Fruit fly (Drosophila melanogaster) whole organism, embryonic: Measurements from ENCODE around the gene kat80.

Experiments
- B-H2 ChIP-seq: fragments of 200-800 bp; sonication (Bioruptor generic); optimal IDR thresholded peaks from 2 replicates; lab custom pipeline; 2018; ENCODE audit warnings: missing biosample characterization, mild to moderate bottlenecking, missing genetic modification characterization
- Blimp-1 ChIP-seq: fragments of 200-800 bp; sonication (Bioruptor generic); optimal IDR thresholded peaks from 3 replicates; lab custom pipeline; 2018; ENCODE audit warnings: missing biosample characterization, missing genetic modification characterization, mild to moderate bottlenecking, moderate library complexity, missing genetic modification reagents
- C15 ChIP-seq: fragments of 200-800 bp; sonication (Bioruptor generic); IDR thresholded peaks from 3 replicates; pipeline ENCODE4 v1.3.6; 2022; ENCODE audit warnings: missing biosample characterization, missing genetic modification characterization
- CG10209 ChIP-seq: fragments of 200-800 bp; sonication (Bioruptor generic); optimal IDR thresholded peaks from 3 replicates; lab custom pipeline; 2017; ENCODE audit warnings: missing biosample characterization, mild to moderate bottlenecking, missing genetic modification characterization, missing genetic modification reagents
- CG10274 ChIP-seq: fragments of 200-800 bp; sonication (Bioruptor generic); optimal IDR thresholded peaks from 3 replicates; lab custom pipeline; 2017; ENCODE audit warnings: missing biosample characterization, mild to moderate bottlenecking, missing genetic modification characterization
- CG10366 ChIP-seq: fragments of 200-800 bp; sonication (Bioruptor generic); IDR thresholded peaks from 2 replicates; pipeline ENCODE4 v1.3.6; 2022; ENCODE audit warnings: missing biosample characterization, missing genetic modification characterization
- CG10543 ChIP-seq: fragments of 200-800 bp; sonication (Bioruptor generic); optimal IDR thresholded peaks from 3 replicates; lab custom pipeline; 2017; ENCODE audit warnings: missing biosample characterization, mild to moderate bottlenecking, missing genetic modification characterization, moderate library complexity
- CG10654 ChIP-seq: fragments of 200-800 bp; sonication (Bioruptor generic); optimal IDR thresholded peaks from 2 replicates; lab custom pipeline; 2016; ENCODE audit warnings: missing biosample characterization, missing genetic modification characterization
- CG11695 ChIP-seq: fragments of 200-800 bp; sonication (Bioruptor generic); IDR thresholded peaks from 3 replicates; pipeline ENCODE4 v1.3.6; 2022; ENCODE audit warnings: missing biosample characterization, missing genetic modification characterization
- CG13894 ChIP-seq: fragments of 200-800 bp; sonication (Bioruptor generic); optimal IDR thresholded peaks from 3 replicates; lab custom pipeline; 2018; ENCODE audit warnings: missing biosample characterization, mild to moderate bottlenecking, missing genetic modification characterization, moderate library complexity
- CG14441 ChIP-seq: fragments of 200-800 bp; sonication (Bioruptor generic); IDR thresholded peaks from 2 replicates; pipeline ENCODE4 v1.3.6; 2022; ENCODE audit warnings: missing biosample characterization, missing genetic modification characterization
- CG14965 ChIP-seq: fragments of 200-800 bp; sonication (Bioruptor generic); optimal IDR thresholded peaks from 2 replicates; lab custom pipeline; 2016; ENCODE audit warnings: missing biosample characterization, missing genetic modification characterization, borderline replicate concordance
- CG15696 ChIP-seq: fragments of 200-800 bp; sonication (Bioruptor generic); optimal IDR thresholded peaks from 2 replicates; lab custom pipeline; 2019; ENCODE audit warnings: missing biosample characterization, mild to moderate bottlenecking, missing genetic modification characterization, moderate library complexity
- CG17359 ChIP-seq: fragments of 200-800 bp; sonication (Bioruptor generic); optimal IDR thresholded peaks from 3 replicates; lab custom pipeline; 2018; ENCODE audit warnings: missing biosample characterization, mild to moderate bottlenecking, missing genetic modification characterization, moderate library complexity
- CG17385 ChIP-seq: fragments of 200-800 bp; sonication (Bioruptor generic); optimal IDR thresholded peaks from 3 replicates; lab custom pipeline; 2018; ENCODE audit warnings: missing biosample characterization, mild to moderate bottlenecking, missing genetic modification characterization
- CG17568 ChIP-seq: fragments of 200-800 bp; sonication (Bioruptor generic); optimal IDR thresholded peaks from 2 replicates; lab custom pipeline; 2018; ENCODE audit warnings: missing biosample characterization, mild to moderate bottlenecking, missing genetic modification characterization, moderate library complexity
- CG18262 ChIP-seq: fragments of 200-800 bp; optimal IDR thresholded peaks from 3 replicates; lab custom pipeline; 2019; ENCODE audit warnings: missing biosample characterization, mild to moderate bottlenecking, missing genetic modification characterization, moderate library complexity
- CG2875 ChIP-seq: fragments of 200-800 bp; sonication (Bioruptor generic); optimal IDR thresholded peaks from 2 replicates; lab custom pipeline; 2017; ENCODE audit warnings: missing biosample characterization, mild to moderate bottlenecking, missing genetic modification characterization, missing genetic modification reagents
- CG30020 ChIP-seq: fragments of 200-800 bp; optimal IDR thresholded peaks from 2 replicates; lab custom pipeline; 2019; ENCODE audit warnings: missing biosample characterization, mild to moderate bottlenecking, missing genetic modification characterization, moderate library complexity
- CG3065 ChIP-seq: fragments of 200-800 bp; sonication (Bioruptor generic); optimal IDR thresholded peaks from 2 replicates; lab custom pipeline; 2016; ENCODE audit warnings: missing biosample characterization, missing genetic modification characterization
- CG3281 ChIP-seq: fragments of 200-800 bp; sonication (Bioruptor generic); optimal IDR thresholded peaks from 3 replicates; lab custom pipeline; 2017; ENCODE audit warnings: missing biosample characterization, mild to moderate bottlenecking, missing genetic modification characterization
- CG33557 ChIP-seq: fragments of 200-800 bp; sonication (Bioruptor generic); optimal IDR thresholded peaks from 2 replicates; lab custom pipeline; 2019; ENCODE audit warnings: missing biosample characterization, mild to moderate bottlenecking, missing genetic modification characterization, moderate library complexity
- CG3838 ChIP-seq: fragments of 200-800 bp; sonication (Bioruptor generic); optimal IDR thresholded peaks from 3 replicates; lab custom pipeline; 2016; ENCODE audit warnings: missing biosample characterization, missing genetic modification characterization
- CG42726 ChIP-seq: fragments of 200-800 bp; sonication (Bioruptor generic); IDR thresholded peaks from 2 replicates; pipeline ENCODE4 v1.3.6; 2022; ENCODE audit warnings: missing biosample characterization, missing genetic modification characterization; ENCODE audit not compliant: partially characterized antibody
- CG4328 ChIP-seq: fragments of 200-800 bp; sonication (Bioruptor generic); optimal IDR thresholded peaks from 3 replicates; lab custom pipeline; 2017; ENCODE audit warnings: missing biosample characterization, missing genetic modification reagents, missing genetic modification characterization
- CG4424 ChIP-seq: fragments of 200-800 bp; sonication (Bioruptor generic); optimal IDR thresholded peaks from 3 replicates; lab custom pipeline; 2016; ENCODE audit warnings: missing biosample characterization, missing genetic modification characterization
- CG5245 ChIP-seq: fragments of 200-800 bp; sonication (Bioruptor generic); optimal IDR thresholded peaks from 3 replicates; lab custom pipeline; 2016; ENCODE audit warnings: missing biosample characterization, missing genetic modification characterization
- CG9727 ChIP-seq: fragments of 200-800 bp; sonication (Bioruptor generic); optimal IDR thresholded peaks from 3 replicates; lab custom pipeline; 2017; ENCODE audit warnings: missing biosample characterization, mild to moderate bottlenecking, missing genetic modification characterization
- CG9932 ChIP-seq: fragments of 200-800 bp; sonication (Bioruptor generic); IDR thresholded peaks from 2 replicates; pipeline ENCODE4 v1.3.6; 2022; ENCODE audit warnings: missing biosample characterization, missing genetic modification characterization
- Dp ChIP-seq: fragments of 200-800 bp; sonication (Bioruptor generic); optimal IDR thresholded peaks from 2 replicates; lab custom pipeline; 2018; ENCODE audit warnings: missing biosample characterization, mild to moderate bottlenecking, missing genetic modification characterization, moderate library complexity
- Dref ChIP-seq: fragments of 200-800 bp; sonication (Bioruptor generic); IDR thresholded peaks from 2 replicates; pipeline ENCODE4 v1.3.6; 2022; ENCODE audit warnings: missing biosample characterization, missing genetic modification characterization
- E2f2 ChIP-seq: fragments of 200-800 bp; sonication (Bioruptor generic); IDR thresholded peaks from 2 replicates; pipeline ENCODE4 v1.3.6; 2022; ENCODE audit warnings: missing biosample characterization, missing genetic modification characterization
- Elba2 ChIP-seq: fragments of 200-800 bp; sonication (Bioruptor generic); optimal IDR thresholded peaks from 3 replicates; lab custom pipeline; 2016; ENCODE audit warnings: missing biosample characterization, missing genetic modification characterization
- Gug ChIP-seq: fragments of 200-800 bp; sonication (Bioruptor generic); IDR thresholded peaks from 4 replicates; pipeline ENCODE4 v1.3.6; 2022; ENCODE audit warnings: missing biosample characterization, missing genetic modification characterization
- HmgZ ChIP-seq: fragments of 200-800 bp; sonication (Bioruptor generic); optimal IDR thresholded peaks from 2 replicates; lab custom pipeline; 2018; ENCODE audit warnings: missing biosample characterization, mild to moderate bottlenecking, missing genetic modification characterization
- Hmr ChIP-seq: fragments of 200-800 bp; sonication (Bioruptor generic); optimal IDR thresholded peaks from 3 replicates; lab custom pipeline; 2017; ENCODE audit warnings: mild to moderate bottlenecking, missing biosample characterization, missing genetic modification reagents, missing genetic modification characterization
- Rfx ChIP-seq: fragments of 200-800 bp; sonication (Bioruptor generic); IDR thresholded peaks from 2 replicates; pipeline ENCODE4 v1.3.6; 2022; ENCODE audit warnings: missing biosample characterization, missing genetic modification characterization
- al ChIP-seq: fragments of 200-800 bp; sonication (Bioruptor generic); IDR thresholded peaks from 2 replicates; pipeline ENCODE4 v1.3.6; 2022; ENCODE audit warnings: missing biosample characterization, missing genetic modification characterization
- dati ChIP-seq: fragments of 200-800 bp; sonication (Bioruptor generic); IDR thresholded peaks from 2 replicates; pipeline ENCODE4 v1.3.6; 2022; ENCODE audit warnings: missing biosample characterization, missing genetic modification characterization
- fd96Cb ChIP-seq: fragments of 200-800 bp; sonication (Bioruptor generic); optimal IDR thresholded peaks from 2 replicates; lab custom pipeline; 2018; ENCODE audit warnings: missing biosample characterization, mild to moderate bottlenecking, missing genetic modification characterization, moderate library complexity
- gcm ChIP-seq: fragments of 200-800 bp; sonication (Bioruptor generic); optimal IDR thresholded peaks from 2 replicates; lab custom pipeline; 2019; ENCODE audit warnings: missing biosample characterization, mild to moderate bottlenecking, missing genetic modification characterization, moderate library complexity
- gcm2 ChIP-seq: fragments of 200-800 bp; sonication (Bioruptor generic); optimal IDR thresholded peaks from 2 replicates; lab custom pipeline; 2016; ENCODE audit warnings: missing biosample characterization, missing genetic modification characterization
- grn ChIP-seq: fragments of 200-800 bp; sonication (Bioruptor generic); optimal IDR thresholded peaks from 3 replicates; lab custom pipeline; 2017; ENCODE audit warnings: missing biosample characterization, missing genetic modification characterization
- hbn ChIP-seq: fragments of 200-800 bp; sonication (Bioruptor generic); IDR thresholded peaks from 2 replicates; pipeline ENCODE4 v1.3.6; 2022; ENCODE audit warnings: missing biosample characterization, missing genetic modification characterization; ENCODE audit not compliant: partially characterized antibody
- inv ChIP-seq: fragments of 200-800 bp; sonication (Bioruptor generic); IDR thresholded peaks from 2 replicates; pipeline ENCODE4 v1.3.6; 2022; ENCODE audit warnings: missing biosample characterization, missing genetic modification characterization; ENCODE audit not compliant: partially characterized antibody
- luna ChIP-seq: fragments of 200-800 bp; sonication (Bioruptor generic); optimal IDR thresholded peaks from 2 replicates; lab custom pipeline; 2016; ENCODE audit warnings: missing biosample characterization, missing genetic modification characterization
- phol ChIP-seq: fragments of 200-800 bp; sonication (Bioruptor generic); optimal IDR thresholded peaks from 3 replicates; lab custom pipeline; 2018; ENCODE audit warnings: missing biosample characterization, mild to moderate bottlenecking, missing genetic modification characterization, moderate library complexity
- vvl ChIP-seq: fragments of 200-800 bp; sonication (Bioruptor generic); IDR thresholded peaks from 2 replicates; pipeline ENCODE4 v1.3.6; 2022; ENCODE audit warnings: missing biosample characterization, missing genetic modification characterization
- zen ChIP-seq: fragments of 200-800 bp; sonication (Bioruptor generic); optimal IDR thresholded peaks from 3 replicates; lab custom pipeline; 2018; ENCODE audit warnings: missing biosample characterization, mild to moderate bottlenecking, missing genetic modification characterization, moderate library complexity

The kat80 gene

dm6 chrX:16275854-16276338 lies at the start of gene kat80, which contains the start of gene Prosalpha4 (continued):
- TF ChIP-seq CG30020, result peak; percentile 78
- TF ChIP-seq CG10209 (GFP tag; lab: Kevin White, UChicago), result peak; percentile 5
- no peak for TF ChIP-seq luna
- peak; percentile 1 for TF ChIP-seq CG10654 (GFP tag; lab: Kevin White, UChicago)
- peak; percentile 47 for TF ChIP-seq CG15696 (tag; lab: Kevin White, UChicago)
- peak; percentile 35; the same call in 1 of the 4 replicates for TF ChIP-seq Gug (GFP tag; lab: Robert Waterston, UW)
- TF ChIP-seq CG10366 (GFP tag; lab: Robert Waterston, UW), result peak; percentile 68; the same call in 1 of the 2 replicates
- TF ChIP-seq CG9932, result peak; percentile 64
- TF ChIP-seq CG17568 (GFP tag; lab: Kevin White, UChicago), result no peak
- peak; percentile 18 for TF ChIP-seq CG17359 (tag; lab: Kevin White, UChicago)
- peak; percentile 59 for TF ChIP-seq B-H2 (GFP tag; lab: Kevin White, UChicago)
- TF ChIP-seq phol (tag; lab: Kevin White, UChicago), result peak; percentile 37
- no peak for TF ChIP-seq HmgZ (tag; lab: Kevin White, UChicago)
- TF ChIP-seq grn (GFP tag; lab: Kevin White, UChicago), result no peak
- no peak for TF ChIP-seq Elba2 (GFP tag; lab: Kevin White, UChicago)
- peak; percentile 15 for TF ChIP-seq Hmr
- TF ChIP-seq CG10274, result no peak
- TF ChIP-seq CG4424 (GFP tag; lab: Kevin White, UChicago), result peak; percentile 29
- no peak for TF ChIP-seq C15
- peak; percentile 32; the same call in 1 of the 2 replicates for TF ChIP-seq Dref (GFP tag; lab: Robert Waterston, UW)
- peak; percentile 76 for TF ChIP-seq CG9727 (GFP tag; lab: Kevin White, UChicago)
- TF ChIP-seq fd96Cb (tag; lab: Kevin White, UChicago), result peak; percentile 20
- no peak for TF ChIP-seq CG3065 (GFP tag; lab: Kevin White, UChicago)
- TF ChIP-seq hbn (GFP tag; lab: Robert Waterston, UW), result peak; percentile 48
- peak; percentile 22 for TF ChIP-seq Blimp-1 (GFP tag; lab: Kevin White, UChicago)
- TF ChIP-seq CG33557, result no peak
- TF ChIP-seq CG3281 (GFP tag; lab: Kevin White, UChicago), result peak; percentile 62
- TF ChIP-seq E2f2 (GFP tag; lab: Robert Waterston, UW), result peak; percentile 18; the same call in 1 of the 2 replicates
- TF ChIP-seq CG13894 (tag; lab: Kevin White, UChicago), result peak; percentile 62
- TF ChIP-seq Rfx, result 0 out of 2 replicates have a peak, but pooled peaks have one; percentile 23
- TF ChIP-seq zen (tag; lab: Kevin White, UChicago), result peak; percentile 42
- peak; percentile 41; the same call in 1 of the 2 replicates for TF ChIP-seq CG42726 (GFP tag; lab: Robert Waterston, UW)
- no peak; the same call in 1 of the 2 replicates for TF ChIP-seq al
- no peak for TF ChIP-seq gcm2
- TF ChIP-seq Dp (GFP tag; lab: Kevin White, UChicago), result peak; percentile 22
- TF ChIP-seq CG11695 (GFP tag; lab: Robert Waterston, UW), result 0 out of 3 replicates have a peak, but pooled peaks have one; percentile 7
- TF ChIP-seq CG17385 (GFP tag; lab: Kevin White, UChicago), result peak; percentile 19
- TF ChIP-seq CG4328 (GFP tag; lab: Kevin White, UChicago), result peak; percentile 11
- TF ChIP-seq vvl (GFP tag; lab: Robert Waterston, UW), result peak; percentile 39; the same call in 1 of the 2 replicates
- TF ChIP-seq gcm (GFP tag; lab: Kevin White, UChicago), result no peak
- TF ChIP-seq CG14441 (GFP tag; lab: Robert Waterston, UW), result peak; percentile 32; the same call in 1 of the 2 replicates
- TF ChIP-seq CG2875 (GFP tag; lab: Kevin White, UChicago), result no peak
- no peak for TF ChIP-seq dati (GFP tag; lab: Robert Waterston, UW)
- peak; percentile 48 for TF ChIP-seq CG18262 (tag; lab: Kevin White, UChicago)
- no peak for TF ChIP-seq CG5245
- TF ChIP-seq CG3838 (GFP tag; lab: Kevin White, UChicago), result no peak
- TF ChIP-seq inv (GFP tag; lab: Robert Waterston, UW), result peak; percentile 44; the same call in 1 of the 2 replicates
- TF ChIP-seq CG10543 (GFP tag; lab: Kevin White, UChicago), result peak; percentile 27
- no peak for TF ChIP-seq CG14965 (GFP tag; lab: Kevin White, UChicago)
